Fruit fly (Drosophila melanogaster) whole organism, embryonic: Measurements from ENCODE around the gene CG14258.

Experiments used
- CG4404 ChIP-seq: fragments of 200-800 bp; sonication (Bioruptor generic); IDR thresholded peaks from 2 replicates; pipeline ENCODE4 v1.3.6; 2022; ENCODE audit warnings: missing biosample characterization, missing genetic modification characterization
- CTCF ChIP-seq: fragments of 200-800 bp; sonication (Bioruptor generic); optimal IDR thresholded peaks from 2 replicates; lab custom pipeline; 2017; ENCODE audit warnings: missing biosample characterization, mild to moderate bottlenecking, missing genetic modification characterization, moderate library complexity

- TF ChIP-seq CTCF (no peak), CG4404 (GFP tag; lab: Robert Waterston, UW) (no peak)
Measured at dm6 chr3R:27065136-27065535, 27.8 kb upstream of the CG14258 start, which contains the start of gene CG43935.
